Worm (Caenorhabditis elegans) whole organism, L1 larva: ENCODE results near the gene srab-8.

Source experiments
- C04F5.9 ChIP-seq: sonication (generic microtip); optimal IDR thresholded peaks from 2 replicates; lab custom pipeline; 2016; ENCODE audit warnings: missing genetic modification characterization, missing compliant biosample characterization
- C16A3.4 ChIP-seq: fragments of 150-350 bp; optimal IDR thresholded peaks from 2 replicates; lab custom pipeline; 2014; ENCODE audit warnings: missing biosample characterization, missing genetic modification characterization
- C34B4.2 ChIP-seq: sonication (generic microtip); optimal IDR thresholded peaks from 2 replicates; lab custom pipeline; 2017; ENCODE audit warnings: mild to moderate bottlenecking, missing genetic modification characterization, missing compliant biosample characterization
- F16B12.6 ChIP-seq: fragments of 150-350 bp; optimal IDR thresholded peaks from 2 replicates; lab custom pipeline; 2014; ENCODE audit warnings: missing biosample characterization, missing genetic modification characterization
- alr-1 ChIP-seq: fragments of 200-800 bp; sonication (Bioruptor generic); optimal IDR thresholded peaks from 2 replicates; lab custom pipeline; 2018; ENCODE audit warnings: borderline replicate concordance, mild to moderate bottlenecking, missing genetic modification characterization, missing compliant biosample characterization
- ama-1 ChIP-seq: fragments of 150-350 bp; optimal IDR thresholded peaks from 2 replicates; lab custom pipeline; 2014
- dpl-1 ChIP-seq, 3 experiments: fragments of 150-350 bp in 2 of 3; sonication (generic microtip) in 1 of 3; optimal IDR thresholded peaks; 2 replicates each; lab custom pipeline; 2014 to 2017; ENCODE audit warnings: missing biosample characterization in 3 of 3, missing genetic modification characterization in 3 of 3, missing genetic modification reagents in 3 of 3
- dsc-1 ChIP-seq: sonication (generic microtip); optimal IDR thresholded peaks from 2 replicates; lab custom pipeline; 2016; ENCODE audit warnings: mild to moderate bottlenecking, missing genetic modification characterization, missing compliant biosample characterization
- efl-1 ChIP-seq, 4 experiments: fragments of 150-350 bp; optimal IDR thresholded peaks in 3 of 4; peaks in 1 of 4; 1 replicate in 1 of 4; 2 replicates in 3 of 4; lab custom pipeline; 2014; ENCODE audit warnings: missing biosample characterization in 2 of 4, missing genetic modification characterization in 2 of 4, missing genetic modification reagents in 2 of 4
- egl-27 ChIP-seq, 2 experiments: fragments of 150-350 bp in 1 of 2; sonication (generic microtip); optimal IDR thresholded peaks; 3 replicates each; lab custom pipeline; 2017 to 2018; ENCODE audit warnings: missing biosample characterization in 2 of 2, missing genetic modification characterization in 2 of 2, missing genetic modification reagents in 2 of 2
- elt-2 ChIP-seq: sonication (generic microtip); optimal IDR thresholded peaks from 2 replicates; lab custom pipeline; 2016; ENCODE audit warnings: missing genetic modification characterization, mild to moderate bottlenecking, inconsistent platforms, missing compliant biosample characterization, missing genetic modification reagents
- fkh-10 ChIP-seq: sonication (generic microtip); optimal IDR thresholded peaks from 2 replicates; lab custom pipeline; 2017; ENCODE audit warnings: missing biosample characterization, missing genetic modification reagents, missing genetic modification characterization
- fkh-4 ChIP-seq: sonication (generic microtip); optimal IDR thresholded peaks from 2 replicates; lab custom pipeline; 2016; ENCODE audit warnings: missing compliant biosample characterization, missing genetic modification characterization, borderline replicate concordance
- fos-1 ChIP-seq: fragments of 150-350 bp; optimal IDR thresholded peaks from 2 replicates; lab custom pipeline; 2014; ENCODE audit warnings: missing biosample characterization, missing genetic modification characterization
- grh-1 ChIP-seq: fragments of 200-800 bp; sonication (Bioruptor generic); IDR thresholded peaks from 2 replicates; pipeline ENCODE4 v1.3.6; 2022; ENCODE audit warnings: missing genetic modification reagents, missing genetic modification characterization, missing compliant biosample characterization
- hlh-17 ChIP-seq: fragments of 200-800 bp; sonication (Bioruptor generic); optimal IDR thresholded peaks from 2 replicates; lab custom pipeline; 2018; ENCODE audit warnings: missing genetic modification characterization, mild to moderate bottlenecking, missing compliant biosample characterization, moderate library complexity, borderline replicate concordance
- lin-14 ChIP-seq: fragments of 200-800 bp; sonication (Bioruptor generic); optimal IDR thresholded peaks from 2 replicates; lab custom pipeline; 2018; ENCODE audit warnings: mild to moderate bottlenecking, missing genetic modification characterization, moderate library complexity, missing compliant biosample characterization
- mab-9 ChIP-seq: fragments of 200-800 bp; sonication (Bioruptor generic); IDR thresholded peaks from 2 replicates; pipeline ENCODE4 v1.3.6; 2022; ENCODE audit warnings: missing genetic modification reagents, missing genetic modification characterization, missing compliant biosample characterization
- mdl-1 ChIP-seq, 2 experiments: fragments of 150-350 bp; optimal IDR thresholded peaks; 2 replicates each; lab custom pipeline; 2014 to 2017; ENCODE audit warnings: missing biosample characterization in 2 of 2, missing genetic modification characterization in 2 of 2, inconsistent platforms in 1 of 2
- mef-2 ChIP-seq: fragments of 150-350 bp; optimal IDR thresholded peaks from 2 replicates; lab custom pipeline; 2014; ENCODE audit warnings: missing biosample characterization, missing genetic modification characterization
- nhr-12 ChIP-seq: sonication (generic microtip); optimal IDR thresholded peaks from 2 replicates; lab custom pipeline; 2017; ENCODE audit warnings: missing biosample characterization, missing genetic modification characterization
- nhr-20 ChIP-seq: sonication (generic microtip); optimal IDR thresholded peaks from 2 replicates; lab custom pipeline; 2016; ENCODE audit warnings: mild to moderate bottlenecking, missing genetic modification characterization, missing compliant biosample characterization
- nhr-237 ChIP-seq: fragments of 150-350 bp; optimal IDR thresholded peaks from 2 replicates; lab custom pipeline; 2014; ENCODE audit warnings: missing biosample characterization, missing genetic modification characterization
- nhr-71 ChIP-seq: sonication (generic microtip); optimal IDR thresholded peaks from 2 replicates; lab custom pipeline; 2016; ENCODE audit warnings: mild to moderate bottlenecking, missing genetic modification characterization, moderate library complexity, missing compliant biosample characterization
- nhr-76 ChIP-seq: sonication (generic microtip); optimal IDR thresholded peaks from 2 replicates; lab custom pipeline; 2017; ENCODE audit warnings: missing biosample characterization, missing genetic modification characterization
- nhr-84 ChIP-seq: sonication (generic microtip); optimal IDR thresholded peaks from 2 replicates; lab custom pipeline; 2017; ENCODE audit warnings: missing biosample characterization, missing genetic modification characterization
- nhr-85 ChIP-seq: sonication (generic microtip); peaks from one replicate; lab custom pipeline; 2016; ENCODE audit warnings: missing genetic modification characterization, inconsistent platforms, missing compliant biosample characterization
- nhr-90 ChIP-seq: sonication (generic microtip); optimal IDR thresholded peaks from 2 replicates; lab custom pipeline; 2016; ENCODE audit warnings: mild to moderate bottlenecking, missing genetic modification characterization, missing compliant biosample characterization; ENCODE audit not compliant: poor library complexity
- pag-3 ChIP-seq: sonication (generic microtip); optimal IDR thresholded peaks from 2 replicates; lab custom pipeline; 2017; ENCODE audit warnings: missing genetic modification characterization, mild to moderate bottlenecking, missing compliant biosample characterization, antibody characterized with exemption, borderline replicate concordance; ENCODE audit not compliant: insufficient read depth
- pax-3 ChIP-seq: fragments of 200-800 bp; sonication (Bioruptor generic); optimal IDR thresholded peaks from 2 replicates; lab custom pipeline; 2018; ENCODE audit warnings: mild to moderate bottlenecking, missing genetic modification characterization, moderate library complexity, missing compliant biosample characterization
- pqm-1 ChIP-seq: sonication (generic microtip); optimal IDR thresholded peaks from 3 replicates; lab custom pipeline; 2017; ENCODE audit warnings: missing biosample characterization, missing genetic modification characterization
- rnt-1 ChIP-seq: sonication (generic microtip); optimal IDR thresholded peaks from 2 replicates; lab custom pipeline; 2016; ENCODE audit warnings: mild to moderate bottlenecking, missing genetic modification characterization, moderate library complexity, missing compliant biosample characterization
- skn-1 ChIP-seq: fragments of 150-350 bp; optimal IDR thresholded peaks from 2 replicates; lab custom pipeline; 2014; ENCODE audit warnings: missing biosample characterization, missing genetic modification characterization
- snpc-4 ChIP-seq: fragments of 150-350 bp; optimal IDR thresholded peaks from 2 replicates; lab custom pipeline; 2014; ENCODE audit warnings: missing biosample characterization, missing genetic modification characterization
- snu-23 ChIP-seq: sonication (generic microtip); optimal IDR thresholded peaks from 2 replicates; lab custom pipeline; 2016; ENCODE audit warnings: missing genetic modification characterization, missing compliant biosample characterization
- sox-4 ChIP-seq: sonication (generic microtip); optimal IDR thresholded peaks from 2 replicates; lab custom pipeline; 2016; ENCODE audit warnings: missing genetic modification characterization, missing compliant biosample characterization
- tlp-1 ChIP-seq: fragments of 150-350 bp; optimal IDR thresholded peaks from 2 replicates; lab custom pipeline; 2014; ENCODE audit warnings: missing biosample characterization, missing genetic modification characterization
- unc-30 ChIP-seq: sonication (generic microtip); optimal IDR thresholded peaks from 2 replicates; lab custom pipeline; 2017; ENCODE audit warnings: missing biosample characterization, missing genetic modification characterization
- unc-98 ChIP-seq: fragments of 200-800 bp; sonication (Bioruptor generic); IDR thresholded peaks from 2 replicates; pipeline ENCODE4 v1.3.6; 2022; ENCODE audit warnings: missing genetic modification characterization, missing compliant biosample characterization
- zip-4 ChIP-seq: fragments of 200-800 bp; sonication (Bioruptor generic); optimal IDR thresholded peaks from 2 replicates; lab custom pipeline; 2018; ENCODE audit warnings: mild to moderate bottlenecking, missing genetic modification characterization, moderate library complexity, missing compliant biosample characterization
- ztf-11 ChIP-seq, 2 experiments: sonication (generic microtip); optimal IDR thresholded peaks; 2 replicates each; lab custom pipeline; 2016 to 2017; ENCODE audit warnings: missing genetic modification characterization in 2 of 2, missing biosample characterization in 1 of 2, missing compliant biosample characterization in 1 of 2

The srab-8 gene

ce11 chrV:3138488-3138887 lies 37.8 kb upstream of the srab-8 start, which contains the start of the genes irld-3 and F02C9.1:
irld-3 (minus strand) TSS chrV:3138588.
F02C9.1 (plus strand) TSS chrV:3138703.
- TF ChIP-seq skn-1 (no peak), ama-1 (lab: Kevin White, UChicago) (no peak), snu-23 (GFP tag; lab: Kevin White, UChicago) (no peak), zip-4 (no peak), nhr-85 (tag; lab: Kevin White, UChicago) (no peak), nhr-237 (tag; lab: Kevin White, UChicago) (no peak)
- TF ChIP-seq, all 84 proteins: peak for 0

ce11 chrV:3141190-3141589 lies 35.1 kb upstream of the srab-8 start, which contains the start of gene srab-9:
srab-9 (minus strand) TSS chrV:3141290.
- TF ChIP-seq grh-1 (GFP tag; lab: Robert Waterston, UW), result no peak
- TF ChIP-seq F16B12.6, result no peak
- no peak for TF ChIP-seq nhr-71 (tag; lab: Kevin White, UChicago)
- no peak for TF ChIP-seq mdl-1 (tag; optimal IDR thresholded peaks at IDR 0.05; lab: Kevin White, UChicago)
- TF ChIP-seq fkh-10 (GFP tag; lab: Kevin White, UChicago), result no peak
- TF ChIP-seq rnt-1 (tag; lab: Kevin White, UChicago), result no peak
- no peak for TF ChIP-seq nhr-90 (tag; lab: Kevin White, UChicago)
- no peak for TF ChIP-seq sox-4 (tag; lab: Kevin White, UChicago)
- TF ChIP-seq C04F5.9 (tag; lab: Kevin White, UChicago), result no peak

- TF ChIP-seq mef-2, result no peak
- no peak for TF ChIP-seq unc-98 (GFP tag; lab: Robert Waterston, UW)
- no peak for TF ChIP-seq elt-2
- no peak for TF ChIP-seq efl-1 (optimal IDR thresholded peaks at IDR 0.05; lab: Kevin White, UChicago)
- no peak for TF ChIP-seq efl-1 (GFP tag; optimal IDR thresholded peaks at IDR 0.05 in 1 of 2; lab: Kevin White, UChicago)
- no peak for TF ChIP-seq alr-1 (tag; lab: Kevin White, UChicago)
- TF ChIP-seq C16A3.4, result no peak
- no peak for TF ChIP-seq pax-3 (tag; lab: Kevin White, UChicago)
Measured at ce11 chrV:3144494-3144893, 31.8 kb upstream of the srab-8 start, which contains the start of gene srab-10. srab-10 (minus strand) TSS chrV:3144594.

- TF ChIP-seq unc-98 (GFP tag; lab: Robert Waterston, UW) (no peak), snpc-4 (tag; lab: Kevin White, UChicago) (no peak), nhr-85 (tag; lab: Kevin White, UChicago) (no peak), nhr-12 (tag; lab: Kevin White, UChicago) (no peak), unc-30 (tag; lab: Kevin White, UChicago) (no peak), nhr-76 (no peak), skn-1 (no peak), egl-27 (tag; optimal IDR thresholded peaks at IDR 0.05; lab: Kevin White, UChicago) (no peak), C34B4.2 (tag; lab: Kevin White, UChicago) (no peak), pqm-1 (no peak), nhr-71 (tag; lab: Kevin White, UChicago) (no peak), hlh-17 (no peak), nhr-84 (tag; lab: Kevin White, UChicago) (no peak), nhr-237 (tag; lab: Kevin White, UChicago) (no peak), dpl-1 (GFP tag; optimal IDR thresholded peaks at IDR 0.05; lab: Kevin White, UChicago) (no peak)
- TF ChIP-seq, all 84 proteins: peak for 0
Measured at ce11 chrV:3145241-3145640, 31.0 kb upstream of the srab-8 start.

- TF ChIP-seq pag-3 (no peak), mab-9 (GFP tag; lab: Robert Waterston, UW) (no peak), tlp-1 (no peak), ztf-11 (tag; optimal IDR thresholded peaks at IDR 0.05; lab: Kevin White, UChicago) (no peak), fos-1 (tag; lab: Kevin White, UChicago) (no peak), mef-2 (no peak), C16A3.4 (no peak), nhr-20 (tag; lab: Kevin White, UChicago) (no peak), lin-14 (GFP tag; lab: Kevin White, UChicago) (no peak), rnt-1 (tag; lab: Kevin White, UChicago) (no peak), dsc-1 (tag; lab: Kevin White, UChicago) (no peak), fkh-4 (tag; lab: Kevin White, UChicago) (no peak)
Measured at ce11 chrV:3146932-3147331, 29.3 kb upstream of the srab-8 start, which contains the start of gene srab-11. srab-11 (minus strand) TSS chrV:3147032.
